Fruit fly (Drosophila melanogaster) whole organism, embryonic: Measurements from ENCODE around the gene CG11396.

ENCODE experiments used
- Awh ChIP-seq: fragments of 200-800 bp; sonication (Bioruptor generic); IDR thresholded peaks from 2 replicates; pipeline ENCODE4, ENCODE4 v1.3.6; 2022; ENCODE audit warnings: missing biosample characterization, missing genetic modification characterization
- CG10274 ChIP-seq: fragments of 200-800 bp; sonication (Bioruptor generic); optimal IDR thresholded peaks from 3 replicates; lab custom pipeline; 2017; ENCODE audit warnings: missing biosample characterization, mild to moderate bottlenecking, missing genetic modification characterization
- CG12155 ChIP-seq: fragments of 200-800 bp; sonication (Bioruptor generic); optimal IDR thresholded peaks from 3 replicates; lab custom pipeline; 2016; ENCODE audit warnings: missing biosample characterization, missing genetic modification characterization
- CG12942 ChIP-seq: fragments of 200-800 bp; sonication (Bioruptor generic); optimal IDR thresholded peaks from 3 replicates; lab custom pipeline; 2016; ENCODE audit warnings: missing biosample characterization, missing genetic modification characterization
- CG13624 ChIP-seq: fragments of 200-800 bp; sonication (Bioruptor generic); optimal IDR thresholded peaks from 2 replicates; lab custom pipeline; 2016; ENCODE audit warnings: missing biosample characterization, missing genetic modification characterization
- CG13894 ChIP-seq: fragments of 200-800 bp; sonication (Bioruptor generic); optimal IDR thresholded peaks from 3 replicates; lab custom pipeline; 2018; ENCODE audit warnings: missing biosample characterization, mild to moderate bottlenecking, missing genetic modification characterization, moderate library complexity
- CG16863 ChIP-seq: fragments of 200-800 bp; sonication (Bioruptor generic); optimal IDR thresholded peaks from 3 replicates; lab custom pipeline; 2016; ENCODE audit warnings: missing biosample characterization, missing genetic modification characterization
- CG17359 ChIP-seq: fragments of 200-800 bp; sonication (Bioruptor generic); optimal IDR thresholded peaks from 3 replicates; lab custom pipeline; 2018; ENCODE audit warnings: missing biosample characterization, mild to moderate bottlenecking, missing genetic modification characterization, moderate library complexity
- CG17385 ChIP-seq: fragments of 200-800 bp; sonication (Bioruptor generic); optimal IDR thresholded peaks from 3 replicates; lab custom pipeline; 2018; ENCODE audit warnings: missing biosample characterization, mild to moderate bottlenecking, missing genetic modification characterization
- CG18599 ChIP-seq: fragments of 200-800 bp; sonication (Bioruptor generic); optimal IDR thresholded peaks from 3 replicates; lab custom pipeline; 2017; ENCODE audit warnings: missing biosample characterization, missing genetic modification characterization, mild to moderate bottlenecking, moderate library complexity, missing genetic modification reagents
- CG2120 ChIP-seq: fragments of 200-800 bp; sonication (Bioruptor generic); optimal IDR thresholded peaks from 3 replicates; lab custom pipeline; 2016; ENCODE audit warnings: missing biosample characterization, missing genetic modification characterization
- CG2678 ChIP-seq: fragments of 200-800 bp; sonication (Bioruptor generic); optimal IDR thresholded peaks from 3 replicates; lab custom pipeline; 2019; ENCODE audit warnings: missing biosample characterization, mild to moderate bottlenecking, missing genetic modification characterization, moderate library complexity
- CG4328 ChIP-seq: fragments of 200-800 bp; sonication (Bioruptor generic); optimal IDR thresholded peaks from 3 replicates; lab custom pipeline; 2017; ENCODE audit warnings: missing biosample characterization, missing genetic modification reagents, missing genetic modification characterization
- CG4360 ChIP-seq: fragments of 200-800 bp; sonication (Bioruptor generic); IDR thresholded peaks from 2 replicates; pipeline ENCODE4 v1.3.6; 2022; ENCODE audit warnings: missing biosample characterization, missing genetic modification characterization
- CG4730 ChIP-seq: fragments of 200-800 bp; sonication (Bioruptor generic); IDR thresholded peaks from 2 replicates; pipeline ENCODE4 v1.3.6; 2022; ENCODE audit warnings: missing biosample characterization, missing genetic modification characterization
- Chrac-16 ChIP-seq: fragments of 200-800 bp; sonication (Bioruptor generic); optimal IDR thresholded peaks from 3 replicates; lab custom pipeline; 2016; ENCODE audit warnings: missing biosample characterization, missing genetic modification characterization
- Dad ChIP-seq: fragments of 200-800 bp; sonication (Bioruptor generic); optimal IDR thresholded peaks from 3 replicates; lab custom pipeline; 2016; ENCODE audit warnings: missing biosample characterization, missing genetic modification characterization
- Dll ChIP-seq: fragments of 200-800 bp; sonication (Bioruptor generic); IDR thresholded peaks from 4 replicates; pipeline ENCODE4 v1.3.6; 2022; ENCODE audit warnings: missing biosample characterization, missing genetic modification characterization; ENCODE audit not compliant: partially characterized antibody
- Doc3 ChIP-seq: fragments of 200-800 bp; sonication (Bioruptor generic); IDR thresholded peaks from 3 replicates; pipeline ENCODE4 v1.3.6; 2022; ENCODE audit warnings: missing biosample characterization, missing genetic modification characterization; ENCODE audit not compliant: partially characterized antibody
- Fer3 ChIP-seq: fragments of 200-800 bp; sonication (Bioruptor generic); optimal IDR thresholded peaks from 2 replicates; lab custom pipeline; 2018; ENCODE audit warnings: missing biosample characterization, mild to moderate bottlenecking, missing genetic modification characterization, moderate library complexity
- MBD-R2 ChIP-seq: fragments of 200-800 bp; sonication (Bioruptor generic); IDR thresholded peaks from 2 replicates; pipeline ENCODE4 v1.3.6; 2022; ENCODE audit warnings: missing biosample characterization, missing genetic modification characterization
- Meics ChIP-seq: fragments of 200-800 bp; sonication (Bioruptor generic); optimal IDR thresholded peaks from 2 replicates; lab custom pipeline; 2017; ENCODE audit warnings: missing biosample characterization, mild to moderate bottlenecking, missing genetic modification characterization
- PHDP ChIP-seq: fragments of 200-800 bp; sonication (Bioruptor generic); optimal IDR thresholded peaks from 3 replicates; lab custom pipeline; 2018; ENCODE audit warnings: missing biosample characterization, mild to moderate bottlenecking, missing genetic modification characterization, moderate library complexity
- Scr ChIP-seq: fragments of 200-800 bp; sonication (Bioruptor generic); IDR thresholded peaks from 2 replicates; pipeline ENCODE4 v1.3.6; 2022; ENCODE audit warnings: missing biosample characterization, missing genetic modification characterization; ENCODE audit not compliant: partially characterized antibody
- Sry-β ChIP-seq: fragments of 200-800 bp; sonication (Bioruptor generic); optimal IDR thresholded peaks from 2 replicates; lab custom pipeline; 2018; ENCODE audit warnings: missing biosample characterization, mild to moderate bottlenecking, missing genetic modification characterization, moderate library complexity
- ac ChIP-seq: fragments of 200-800 bp; sonication (Bioruptor generic); optimal IDR thresholded peaks from 3 replicates; lab custom pipeline; 2017; ENCODE audit warnings: missing biosample characterization, mild to moderate bottlenecking, missing genetic modification characterization
- al ChIP-seq: fragments of 200-800 bp; sonication (Bioruptor generic); IDR thresholded peaks from 2 replicates; pipeline ENCODE4 v1.3.6; 2022; ENCODE audit warnings: missing biosample characterization, missing genetic modification characterization
- corto ChIP-seq: fragments of 200-800 bp; sonication (Bioruptor generic); optimal IDR thresholded peaks from 2 replicates; lab custom pipeline; 2016; ENCODE audit warnings: missing biosample characterization, mild to moderate bottlenecking, missing genetic modification characterization, moderate library complexity
- da ChIP-seq: fragments of 200-800 bp; sonication (Bioruptor generic); optimal IDR thresholded peaks from 2 replicates; lab custom pipeline; 2016; ENCODE audit warnings: missing biosample characterization, missing genetic modification characterization
- en ChIP-seq: fragments of 200-800 bp; sonication (Bioruptor generic); optimal IDR thresholded peaks from 2 replicates; lab custom pipeline; 2016; ENCODE audit warnings: missing biosample characterization, missing genetic modification characterization
- fru ChIP-seq: fragments of >200 bp; optimal IDR thresholded peaks from 2 replicates; lab custom pipeline; 2017
- gce ChIP-seq: fragments of 200-800 bp; sonication (Bioruptor generic); IDR thresholded peaks from 3 replicates; pipeline ENCODE4 v1.3.6; 2022; ENCODE audit warnings: missing biosample characterization, missing genetic modification characterization
- gcm ChIP-seq: fragments of 200-800 bp; sonication (Bioruptor generic); optimal IDR thresholded peaks from 2 replicates; lab custom pipeline; 2019; ENCODE audit warnings: missing biosample characterization, mild to moderate bottlenecking, missing genetic modification characterization, moderate library complexity
- gsb ChIP-seq: fragments of 200-800 bp; sonication (Bioruptor generic); IDR thresholded peaks from 2 replicates; pipeline ENCODE4 v1.3.6; 2022; ENCODE audit warnings: missing biosample characterization, missing genetic modification characterization
- gsb-n ChIP-seq: fragments of 200-800 bp; sonication (Bioruptor generic); optimal IDR thresholded peaks from 3 replicates; lab custom pipeline; 2018; ENCODE audit warnings: missing biosample characterization, mild to moderate bottlenecking, missing genetic modification characterization
- hkb ChIP-seq, 2 experiments: fragments of 200-800 bp in 1 of 2; fragments of >200 bp in 1 of 2; sonication (Bioruptor generic) in 1 of 2; IDR thresholded peaks in 1 of 2; optimal IDR thresholded peaks in 1 of 2; 2 replicates each; pipeline versions ENCODE4 v1.3.6 to Lab custom; 2017 to 2022; ENCODE audit warnings: missing biosample characterization in 1 of 2, missing genetic modification characterization in 1 of 2
- klu ChIP-seq: fragments of 200-800 bp; sonication (Bioruptor generic); IDR thresholded peaks from 2 replicates; pipeline ENCODE4 v1.3.6; 2022; ENCODE audit warnings: missing biosample characterization, missing genetic modification characterization
- maf-S ChIP-seq: fragments of 200-800 bp; sonication (Bioruptor generic); optimal IDR thresholded peaks from 2 replicates; lab custom pipeline; 2016; ENCODE audit warnings: missing biosample characterization, missing genetic modification characterization
- nau ChIP-seq: fragments of 200-800 bp; sonication (Bioruptor generic); optimal IDR thresholded peaks from 3 replicates; lab custom pipeline; 2017; ENCODE audit warnings: missing biosample characterization, mild to moderate bottlenecking, missing genetic modification characterization, missing genetic modification reagents
- oc ChIP-seq: fragments of 200-800 bp; sonication (Bioruptor generic); optimal IDR thresholded peaks from 2 replicates; lab custom pipeline; 2018; ENCODE audit warnings: missing biosample characterization, mild to moderate bottlenecking, missing genetic modification characterization, moderate library complexity
- pan ChIP-seq, 4 experiments: fragments of >200 bp in 3 of 4; fragments of 200-800 bp in 1 of 4; sonication (Bioruptor generic) in 1 of 4; optimal IDR thresholded peaks in 3 of 4; IDR thresholded peaks in 1 of 4; 2 replicates each; pipeline versions ENCODE4 v1.3.6 to Lab custom; 2017 to 2022; ENCODE audit warnings: missing biosample characterization in 2 of 4, missing genetic modification characterization in 2 of 4, mixed read lengths in 1 of 4
- ranshi ChIP-seq: fragments of 200-800 bp; sonication (Bioruptor generic); IDR thresholded peaks from 2 replicates; pipeline ENCODE4 v1.3.6; 2022; ENCODE audit warnings: missing biosample characterization, missing genetic modification characterization
- repo ChIP-seq: fragments of 200-800 bp; sonication (Bioruptor generic); optimal IDR thresholded peaks from 2 replicates; lab custom pipeline; 2016; ENCODE audit warnings: missing biosample characterization, missing genetic modification characterization
- sim ChIP-seq: fragments of 200-800 bp; sonication (Bioruptor generic); IDR thresholded peaks from 2 replicates; pipeline ENCODE4 v1.3.6; 2022; ENCODE audit warnings: missing biosample characterization, missing genetic modification characterization
- sisA ChIP-seq: fragments of 200-800 bp; sonication (Bioruptor generic); IDR thresholded peaks from 2 replicates; pipeline ENCODE4 v1.3.6; 2022; ENCODE audit warnings: missing biosample characterization, missing genetic modification characterization
- sug ChIP-seq: fragments of 200-800 bp; optimal IDR thresholded peaks from 2 replicates; lab custom pipeline; 2019; ENCODE audit warnings: missing biosample characterization, mild to moderate bottlenecking, missing genetic modification characterization, moderate library complexity
- trem ChIP-seq: fragments of 200-800 bp; optimal IDR thresholded peaks from 3 replicates; lab custom pipeline; 2019; ENCODE audit warnings: missing biosample characterization, mild to moderate bottlenecking, missing genetic modification characterization, moderate library complexity
- unpg ChIP-seq: fragments of 200-800 bp; sonication (Bioruptor generic); optimal IDR thresholded peaks from 3 replicates; lab custom pipeline; 2018; ENCODE audit warnings: missing biosample characterization, mild to moderate bottlenecking, missing genetic modification characterization, moderate library complexity
- vvl ChIP-seq: fragments of 200-800 bp; sonication (Bioruptor generic); IDR thresholded peaks from 2 replicates; pipeline ENCODE4 v1.3.6; 2022; ENCODE audit warnings: missing biosample characterization, missing genetic modification characterization
- zen ChIP-seq: fragments of 200-800 bp; sonication (Bioruptor generic); optimal IDR thresholded peaks from 3 replicates; lab custom pipeline; 2018; ENCODE audit warnings: missing biosample characterization, mild to moderate bottlenecking, missing genetic modification characterization, moderate library complexity

Gene CG11396

DNA sequence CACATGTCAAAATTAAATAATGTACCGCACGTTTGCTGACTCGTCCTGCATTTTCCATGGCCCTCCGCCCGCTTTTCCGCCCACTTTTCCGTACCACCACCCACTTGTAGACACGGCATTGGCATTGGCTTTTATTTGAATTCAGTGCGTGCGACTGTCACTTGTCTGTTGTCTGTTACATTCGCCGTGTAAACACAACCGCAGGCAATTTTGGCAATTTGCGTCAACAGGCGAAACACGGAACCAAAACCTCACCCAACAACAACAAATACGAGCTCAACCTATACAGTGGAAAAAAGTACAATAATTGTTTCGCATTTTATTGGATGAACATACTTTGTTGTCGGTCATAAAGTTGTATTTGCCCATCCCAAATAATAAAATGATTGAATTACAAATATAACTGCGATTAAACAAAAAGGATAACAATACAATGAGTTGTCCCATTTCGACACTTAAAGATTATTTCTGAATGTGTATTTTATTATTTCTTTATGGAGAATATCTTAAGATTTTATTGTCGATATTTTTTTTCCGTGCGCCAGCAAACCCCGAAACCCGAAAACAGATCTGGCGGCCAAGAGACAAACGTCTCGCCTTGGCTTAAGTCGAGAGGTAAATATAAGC lies 40.5 kb downstream of the CG11396 start (continued):
- no peak for TF ChIP-seq en
- no peak for TF ChIP-seq al (GFP tag; lab: Robert Waterston, UW)
- peak; percentile 45 for TF ChIP-seq Meics (GFP tag; lab: Kevin White, UChicago)
- no peak for TF ChIP-seq Dad (GFP tag; lab: Kevin White, UChicago)
- TF ChIP-seq Doc3 (GFP tag; lab: Robert Waterston, UW), result no peak
- no peak for TF ChIP-seq CG4730
- no peak for TF ChIP-seq zen (tag; lab: Kevin White, UChicago)
- no peak for TF ChIP-seq sisA (GFP tag; lab: Robert Waterston, UW)
- no peak for TF ChIP-seq CG4360 (GFP tag; lab: Robert Waterston, UW)
- no peak for TF ChIP-seq Awh
- peak; percentile 7 for TF ChIP-seq CG17385 (GFP tag; lab: Kevin White, UChicago)
- no peak for TF ChIP-seq trem
- TF ChIP-seq sug (tag; lab: Kevin White, UChicago), result no peak
- no peak for TF ChIP-seq CG13624 (GFP tag; lab: Kevin White, UChicago)
- no peak for TF ChIP-seq sim (GFP tag; lab: Robert Waterston, UW)
- no peak for TF ChIP-seq CG10274 (GFP tag; lab: Kevin White, UChicago)
- TF ChIP-seq gsb, result no peak
- no peak for TF ChIP-seq pan (optimal IDR thresholded peaks at IDR 0.05; lab: Kevin White, UChicago)
- no peak for TF ChIP-seq pan (GFP tag; optimal IDR thresholded peaks at IDR 0.05 in 1 of 2, IDR thresholded peaks at IDR 0.05 in 1 of 2)
- TF ChIP-seq gcm, result no peak
- TF ChIP-seq hkb (optimal IDR thresholded peaks at IDR 0.05; lab: Kevin White, UChicago), result no peak
- no peak for TF ChIP-seq hkb (GFP tag; IDR thresholded peaks at IDR 0.05; lab: Robert Waterston, UW)
- TF ChIP-seq MBD-R2, result no peak
- no peak for TF ChIP-seq gsb-n (tag; lab: Kevin White, UChicago)
- no peak for TF ChIP-seq CG4328
- no peak for TF ChIP-seq nau
- TF ChIP-seq CG2678, result peak; percentile 64
- TF ChIP-seq Scr (GFP tag; lab: Robert Waterston, UW), result no peak
- TF ChIP-seq oc, result peak; percentile 7
- peak; percentile 41 for TF ChIP-seq PHDP (tag; lab: Kevin White, UChicago)
- no peak for TF ChIP-seq maf-S (GFP tag; lab: Kevin White, UChicago)
- TF ChIP-seq vvl (GFP tag; lab: Robert Waterston, UW), result no peak
- peak; percentile 61 for TF ChIP-seq CG2120 (GFP tag; lab: Kevin White, UChicago)
- no peak for TF ChIP-seq Dll (GFP tag; lab: Robert Waterston, UW)
- no peak for TF ChIP-seq ranshi (GFP tag; lab: Robert Waterston, UW)
- TF ChIP-seq CG18599, result peak; percentile 55
- no peak for TF ChIP-seq CG16863 (GFP tag; lab: Kevin White, UChicago)
- no peak for TF ChIP-seq fru (lab: Kevin White, UChicago)
- TF ChIP-seq CG17359 (tag; lab: Kevin White, UChicago), result no peak
- TF ChIP-seq klu (GFP tag; lab: Robert Waterston, UW), result no peak
- TF ChIP-seq corto, result no peak
- no peak for TF ChIP-seq CG12155 (GFP tag; lab: Kevin White, UChicago)
- no peak for TF ChIP-seq gce (GFP tag; lab: Robert Waterston, UW)
- no peak for TF ChIP-seq CG12942 (GFP tag; lab: Kevin White, UChicago)
- TF ChIP-seq unpg (GFP tag; lab: Kevin White, UChicago), result peak; percentile 5
- no peak for TF ChIP-seq ac
- no peak for TF ChIP-seq Chrac-16 (GFP tag; lab: Kevin White, UChicago)
- TF ChIP-seq da (GFP tag; lab: Kevin White, UChicago), result no peak
- no peak for TF ChIP-seq repo (GFP tag; lab: Kevin White, UChicago)
- peak; percentile 86 for TF ChIP-seq CG13894 (tag; lab: Kevin White, UChicago)
- no peak for TF ChIP-seq Fer3 (tag; lab: Kevin White, UChicago)
- TF ChIP-seq Sry-β (GFP tag; lab: Kevin White, UChicago), result no peak
